Fruit fly (Drosophila melanogaster) whole organism, embryonic: Measurements from ENCODE around the gene CG32206.

Experiments
- Aef1 ChIP-seq: fragments of 200-800 bp; sonication (Bioruptor generic); IDR thresholded peaks from 3 replicates; pipeline ENCODE4 v1.3.6; 2022; ENCODE audit warnings: missing biosample characterization, missing genetic modification characterization
- Bteb2 ChIP-seq: fragments of 200-800 bp; sonication (Bioruptor generic); optimal IDR thresholded peaks from 2 replicates; lab custom pipeline; 2016; ENCODE audit warnings: missing biosample characterization, missing genetic modification characterization
- C15 ChIP-seq: fragments of 200-800 bp; sonication (Bioruptor generic); IDR thresholded peaks from 3 replicates; pipeline ENCODE4 v1.3.6; 2022; ENCODE audit warnings: missing biosample characterization, missing genetic modification characterization
- CG12769 ChIP-seq: fragments of 200-800 bp; sonication (Bioruptor generic); optimal IDR thresholded peaks from 2 replicates; lab custom pipeline; 2019; ENCODE audit warnings: missing biosample characterization, mild to moderate bottlenecking, missing genetic modification characterization, moderate library complexity
- CG13424 ChIP-seq: fragments of 200-800 bp; sonication (Bioruptor generic); optimal IDR thresholded peaks from 2 replicates; lab custom pipeline; 2019; ENCODE audit warnings: missing biosample characterization, mild to moderate bottlenecking, missing genetic modification characterization, moderate library complexity
- CG13775 ChIP-seq: fragments of 200-800 bp; sonication (Bioruptor generic); optimal IDR thresholded peaks from 3 replicates; lab custom pipeline; 2017; ENCODE audit warnings: missing biosample characterization, mild to moderate bottlenecking, missing genetic modification characterization
- CG1602 ChIP-seq: fragments of 200-800 bp; sonication (Bioruptor generic); optimal IDR thresholded peaks from 3 replicates; lab custom pipeline; 2016; ENCODE audit warnings: missing biosample characterization, missing genetic modification characterization
- CG16813 ChIP-seq: fragments of 200-800 bp; sonication (Bioruptor generic); IDR thresholded peaks from 3 replicates; pipeline ENCODE4 v1.3.6; 2022; ENCODE audit warnings: missing biosample characterization, missing genetic modification characterization; ENCODE audit not compliant: partially characterized antibody
- CG16815 ChIP-seq: fragments of 200-800 bp; sonication (Bioruptor generic); optimal IDR thresholded peaks from 3 replicates; lab custom pipeline; 2017; ENCODE audit warnings: missing biosample characterization, mild to moderate bottlenecking, missing genetic modification characterization
- CG17802 ChIP-seq: fragments of 200-800 bp; sonication (Bioruptor generic); optimal IDR thresholded peaks from 2 replicates; lab custom pipeline; 2018; ENCODE audit warnings: missing biosample characterization, mild to moderate bottlenecking, missing genetic modification characterization, moderate library complexity
- CG2875 ChIP-seq: fragments of 200-800 bp; sonication (Bioruptor generic); optimal IDR thresholded peaks from 2 replicates; lab custom pipeline; 2017; ENCODE audit warnings: missing biosample characterization, mild to moderate bottlenecking, missing genetic modification characterization, missing genetic modification reagents
- CG4328 ChIP-seq: fragments of 200-800 bp; sonication (Bioruptor generic); optimal IDR thresholded peaks from 3 replicates; lab custom pipeline; 2017; ENCODE audit warnings: missing biosample characterization, missing genetic modification reagents, missing genetic modification characterization
- CG4404 ChIP-seq: fragments of 200-800 bp; sonication (Bioruptor generic); IDR thresholded peaks from 2 replicates; pipeline ENCODE4 v1.3.6; 2022; ENCODE audit warnings: missing biosample characterization, missing genetic modification characterization
- CG5245 ChIP-seq: fragments of 200-800 bp; sonication (Bioruptor generic); optimal IDR thresholded peaks from 3 replicates; lab custom pipeline; 2016; ENCODE audit warnings: missing biosample characterization, missing genetic modification characterization
- CG8281 ChIP-seq: fragments of 200-800 bp; sonication (Bioruptor generic); optimal IDR thresholded peaks from 2 replicates; lab custom pipeline; 2018; ENCODE audit warnings: missing biosample characterization, mild to moderate bottlenecking, missing genetic modification characterization, moderate library complexity
- CG8924 ChIP-seq: fragments of 200-800 bp; optimal IDR thresholded peaks from 3 replicates; lab custom pipeline; 2019; ENCODE audit warnings: missing biosample characterization, mild to moderate bottlenecking, missing genetic modification characterization, moderate library complexity
- CoRest ChIP-seq: fragments of 200-800 bp; sonication (Bioruptor generic); optimal IDR thresholded peaks from 3 replicates; lab custom pipeline; 2018; ENCODE audit warnings: missing biosample characterization, mild to moderate bottlenecking, missing genetic modification characterization, moderate library complexity
- D19A ChIP-seq: fragments of 200-800 bp; optimal IDR thresholded peaks from 3 replicates; lab custom pipeline; 2019; ENCODE audit warnings: missing biosample characterization, mild to moderate bottlenecking, missing genetic modification characterization, moderate library complexity
- Dfd ChIP-seq, 2 experiments: fragments of >200 bp; optimal IDR thresholded peaks; 2 replicates each; lab custom pipeline; 2017; ENCODE audit warnings: missing biosample characterization in 2 of 2, missing genetic modification characterization in 2 of 2
- E2f2 ChIP-seq: fragments of 200-800 bp; sonication (Bioruptor generic); IDR thresholded peaks from 2 replicates; pipeline ENCODE4 v1.3.6; 2022; ENCODE audit warnings: missing biosample characterization, missing genetic modification characterization
- Ets65A ChIP-seq: fragments of 200-800 bp; sonication (Bioruptor generic); peaks from one replicate; lab custom pipeline; 2016; ENCODE audit warnings: missing biosample characterization, missing genetic modification characterization
- Fer2 ChIP-seq: fragments of 200-800 bp; sonication (Bioruptor generic); optimal IDR thresholded peaks from 2 replicates; lab custom pipeline; 2018; ENCODE audit warnings: missing biosample characterization, mild to moderate bottlenecking, missing genetic modification characterization, moderate library complexity
- Gsc ChIP-seq: fragments of 200-800 bp; sonication (Bioruptor generic); IDR thresholded peaks from 2 replicates; pipeline ENCODE4 v1.3.6; 2022; ENCODE audit warnings: missing biosample characterization, missing genetic modification characterization
- H2.0 ChIP-seq: fragments of 200-800 bp; sonication (Bioruptor generic); IDR thresholded peaks from 2 replicates; pipeline ENCODE4 v1.3.6; 2022; ENCODE audit warnings: missing biosample characterization, missing genetic modification characterization
- HLH3B ChIP-seq: fragments of 200-800 bp; sonication (Bioruptor generic); IDR thresholded peaks from 2 replicates; pipeline ENCODE4 v1.3.6; 2022; ENCODE audit warnings: missing biosample characterization, missing genetic modification characterization
- HLH54F ChIP-seq: fragments of 200-800 bp; sonication (Bioruptor generic); optimal IDR thresholded peaks from 3 replicates; lab custom pipeline; 2016; ENCODE audit warnings: missing biosample characterization, missing genetic modification characterization
- NFAT ChIP-seq: fragments of 200-800 bp; sonication (Bioruptor generic); IDR thresholded peaks from 2 replicates; pipeline ENCODE4 v1.3.6; 2022; ENCODE audit warnings: missing biosample characterization, missing genetic modification characterization
- Oli ChIP-seq: fragments of 200-800 bp; sonication (Bioruptor generic); optimal IDR thresholded peaks from 2 replicates; lab custom pipeline; 2018; ENCODE audit warnings: missing biosample characterization, mild to moderate bottlenecking, missing genetic modification characterization, moderate library complexity
- PHDP ChIP-seq: fragments of 200-800 bp; sonication (Bioruptor generic); optimal IDR thresholded peaks from 3 replicates; lab custom pipeline; 2018; ENCODE audit warnings: missing biosample characterization, mild to moderate bottlenecking, missing genetic modification characterization, moderate library complexity
- Xbp1 ChIP-seq: fragments of 200-800 bp; sonication (Bioruptor generic); optimal IDR thresholded peaks from 3 replicates; lab custom pipeline; 2016; ENCODE audit warnings: missing biosample characterization, mild to moderate bottlenecking, missing genetic modification characterization
- al ChIP-seq: fragments of 200-800 bp; sonication (Bioruptor generic); IDR thresholded peaks from 2 replicates; pipeline ENCODE4 v1.3.6; 2022; ENCODE audit warnings: missing biosample characterization, missing genetic modification characterization
- amos ChIP-seq: fragments of 200-800 bp; sonication (Bioruptor generic); IDR thresholded peaks from 2 replicates; pipeline ENCODE4 v1.3.6; 2022; ENCODE audit warnings: missing biosample characterization, missing genetic modification characterization; ENCODE audit not compliant: partially characterized antibody
- ato ChIP-seq: fragments of 200-800 bp; sonication (Bioruptor generic); IDR thresholded peaks from 2 replicates; pipeline ENCODE4 v1.3.6; 2022; ENCODE audit warnings: missing biosample characterization, missing genetic modification characterization; ENCODE audit not compliant: partially characterized antibody
- caup ChIP-seq: fragments of 200-800 bp; sonication (Bioruptor generic); optimal IDR thresholded peaks from 3 replicates; lab custom pipeline; 2017; ENCODE audit warnings: missing biosample characterization, mild to moderate bottlenecking, missing genetic modification characterization, moderate library complexity; ENCODE audit not compliant: severe bottlenecking
- dan ChIP-seq: fragments of 200-800 bp; sonication (Bioruptor generic); IDR thresholded peaks from 2 replicates; pipeline ENCODE4 v1.3.6; 2022; ENCODE audit warnings: missing biosample characterization, missing genetic modification characterization
- fd102C ChIP-seq: fragments of 200-800 bp; sonication (Bioruptor generic); optimal IDR thresholded peaks from 2 replicates; lab custom pipeline; 2018; ENCODE audit warnings: missing biosample characterization, mild to moderate bottlenecking, missing genetic modification characterization, moderate library complexity
- gsb ChIP-seq: fragments of 200-800 bp; sonication (Bioruptor generic); IDR thresholded peaks from 2 replicates; pipeline ENCODE4 v1.3.6; 2022; ENCODE audit warnings: missing biosample characterization, missing genetic modification characterization
- kah ChIP-seq: fragments of 200-800 bp; sonication (Bioruptor generic); optimal IDR thresholded peaks from 2 replicates; lab custom pipeline; 2018; ENCODE audit warnings: missing biosample characterization, mild to moderate bottlenecking, missing genetic modification characterization
- luna ChIP-seq: fragments of 200-800 bp; sonication (Bioruptor generic); optimal IDR thresholded peaks from 2 replicates; lab custom pipeline; 2016; ENCODE audit warnings: missing biosample characterization, missing genetic modification characterization
- mam ChIP-seq: fragments of 200-800 bp; sonication (Bioruptor generic); optimal IDR thresholded peaks from 3 replicates; lab custom pipeline; 2016; ENCODE audit warnings: missing biosample characterization, missing genetic modification characterization
- pnt ChIP-seq: fragments of 200-800 bp; sonication (Bioruptor generic); optimal IDR thresholded peaks from 3 replicates; lab custom pipeline; 2016; ENCODE audit warnings: missing biosample characterization, missing genetic modification characterization
- pros ChIP-seq: fragments of 200-800 bp; sonication (Bioruptor generic); optimal IDR thresholded peaks from 3 replicates; lab custom pipeline; 2019; ENCODE audit warnings: missing biosample characterization, mild to moderate bottlenecking, missing genetic modification characterization, moderate library complexity
- rib ChIP-seq: fragments of 200-800 bp; sonication (Bioruptor generic); IDR thresholded peaks from 2 replicates; pipeline ENCODE4 v1.3.6; 2022; ENCODE audit warnings: missing biosample characterization, missing genetic modification characterization
- scrt ChIP-seq: fragments of 200-800 bp; sonication (Bioruptor generic); optimal IDR thresholded peaks from 2 replicates; lab custom pipeline; 2018; ENCODE audit warnings: missing biosample characterization, mild to moderate bottlenecking, missing genetic modification characterization, moderate library complexity
- sens-2 ChIP-seq: fragments of 200-800 bp; sonication (Bioruptor generic); IDR thresholded peaks from 2 replicates; pipeline ENCODE4 v1.3.6; 2022; ENCODE audit warnings: missing biosample characterization, missing genetic modification characterization
- shn ChIP-seq: fragments of 200-800 bp; sonication (Bioruptor generic); optimal IDR thresholded peaks from 3 replicates; lab custom pipeline; 2016; ENCODE audit warnings: missing biosample characterization, missing genetic modification characterization
- slbo ChIP-seq: fragments of 200-800 bp; sonication (Bioruptor generic); IDR thresholded peaks from 2 replicates; pipeline ENCODE4 v1.3.6; 2022; ENCODE audit warnings: missing biosample characterization, missing genetic modification characterization
- slou ChIP-seq: fragments of 200-800 bp; sonication (Bioruptor generic); optimal IDR thresholded peaks from 3 replicates; lab custom pipeline; 2016; ENCODE audit warnings: missing biosample characterization, missing genetic modification characterization
- wek ChIP-seq: fragments of 200-800 bp; sonication (Bioruptor generic); optimal IDR thresholded peaks from 3 replicates; lab custom pipeline; 2018; ENCODE audit warnings: missing biosample characterization, mild to moderate bottlenecking, missing genetic modification characterization, moderate library complexity
- z ChIP-seq: fragments of 200-800 bp; sonication (Bioruptor generic); IDR thresholded peaks from 3 replicates; pipeline ENCODE4 v1.3.6; 2022; ENCODE audit warnings: missing biosample characterization, missing genetic modification characterization
- zfh1 ChIP-seq: fragments of 200-800 bp; sonication (Bioruptor generic); IDR thresholded peaks from 3 replicates; pipeline ENCODE4 v1.3.6; 2022; ENCODE audit warnings: missing biosample characterization, missing genetic modification characterization

The CG32206 gene

dm6 chr3L:19337398-19338086 is 75.2 kb downstream of the CG32206 start, which contains the start of gene pip (continued):
- peak; percentile 21 for TF ChIP-seq shn (GFP tag; lab: Kevin White, UChicago)
- TF ChIP-seq CG5245 (GFP tag; lab: Kevin White, UChicago): no peak
- peak; percentile 84 for TF ChIP-seq caup
- TF ChIP-seq CG4328 (GFP tag; lab: Kevin White, UChicago): peak; percentile 65
- no peak for TF ChIP-seq HLH3B
- TF ChIP-seq Aef1 (GFP tag; lab: Robert Waterston, UW): no peak
- TF ChIP-seq pros (GFP tag; lab: Kevin White, UChicago): peak; percentile 79
- peak; percentile 24 for TF ChIP-seq pnt (GFP tag; lab: Kevin White, UChicago)
- no peak for TF ChIP-seq Ets65A
- TF ChIP-seq wek: peak; percentile 85
- peak; percentile 27 for TF ChIP-seq luna (GFP tag; lab: Kevin White, UChicago)
- no peak for TF ChIP-seq CG4404 (GFP tag; lab: Robert Waterston, UW)
- no peak for TF ChIP-seq al (GFP tag; lab: Robert Waterston, UW)
- TF ChIP-seq zfh1 (GFP tag; lab: Robert Waterston, UW): no peak
- TF ChIP-seq Oli (tag; lab: Kevin White, UChicago): no peak
- TF ChIP-seq slou (GFP tag; lab: Kevin White, UChicago): no peak
- TF ChIP-seq slbo (GFP tag; lab: Robert Waterston, UW): no peak
- no peak for TF ChIP-seq CoRest (tag; lab: Kevin White, UChicago)
- TF ChIP-seq H2.0 (GFP tag; lab: Robert Waterston, UW): no peak
- TF ChIP-seq mam: no peak
- TF ChIP-seq scrt (GFP tag; lab: Kevin White, UChicago): peak; percentile 63
- no peak for TF ChIP-seq dan (GFP tag; lab: Robert Waterston, UW)
- no peak for TF ChIP-seq CG13424
- no peak for TF ChIP-seq CG17802 (tag; lab: Kevin White, UChicago)
- TF ChIP-seq E2f2 (GFP tag; lab: Robert Waterston, UW): no peak
- no peak for TF ChIP-seq gsb (GFP tag; lab: Robert Waterston, UW)
- no peak for TF ChIP-seq z
- no peak for TF ChIP-seq kah (GFP tag; lab: Kevin White, UChicago)
- TF ChIP-seq CG13775: no peak
- no peak for TF ChIP-seq Xbp1 (GFP tag; lab: Kevin White, UChicago)
- peak; percentile 60 for TF ChIP-seq PHDP
- TF ChIP-seq sens-2 (GFP tag; lab: Robert Waterston, UW): no peak
- TF ChIP-seq rib (GFP tag; lab: Robert Waterston, UW): no peak
- no peak for TF ChIP-seq CG8281 (tag; lab: Kevin White, UChicago)
- no peak for TF ChIP-seq NFAT (GFP tag; lab: Robert Waterston, UW)
- TF ChIP-seq CG1602 (GFP tag; lab: Kevin White, UChicago): no peak
- no peak for TF ChIP-seq Gsc (GFP tag; lab: Robert Waterston, UW)
- TF ChIP-seq Bteb2: peak; percentile 55
- TF ChIP-seq fd102C: no peak
- TF ChIP-seq CG12769 (tag; lab: Kevin White, UChicago): peak; percentile 67
- peak; percentile 60 for TF ChIP-seq CG2875 (GFP tag; lab: Kevin White, UChicago)
- TF ChIP-seq CG16815: no peak
- no peak for TF ChIP-seq C15
- no peak for TF ChIP-seq Fer2 (tag; lab: Kevin White, UChicago)
- no peak for TF ChIP-seq ato (GFP tag; lab: Robert Waterston, UW)
- TF ChIP-seq amos (GFP tag; lab: Robert Waterston, UW): no peak
- TF ChIP-seq CG16813 (GFP tag; lab: Robert Waterston, UW): no peak
- TF ChIP-seq HLH54F: no peak
- no peak for TF ChIP-seq Dfd (GFP tag; optimal IDR thresholded peaks at IDR 0.05; lab: Kevin White, UChicago)
- TF ChIP-seq D19A (tag; lab: Kevin White, UChicago): no peak
- no peak for TF ChIP-seq CG8924 (tag; lab: Kevin White, UChicago)
